Worm (Caenorhabditis elegans) whole organism, early embryonic: Measurements from ENCODE around the gene gyf-1.

Experiments used
- aly-1 ChIP-seq: sonication (generic microtip); optimal IDR thresholded peaks from 2 replicates; lab custom pipeline; 2016; ENCODE audit warnings: missing genetic modification characterization, missing compliant biosample characterization
- ama-1 ChIP-seq: fragments of 150-350 bp; optimal IDR thresholded peaks from 2 replicates; lab custom pipeline; 2014
- hnd-1 ChIP-seq: sonication (generic microtip); optimal IDR thresholded peaks from 2 replicates; lab custom pipeline; 2016; ENCODE audit warnings: missing genetic modification characterization, missing compliant biosample characterization
- pes-1 ChIP-seq: fragments of 200-800 bp; sonication (Bioruptor generic); IDR thresholded peaks from 2 replicates; pipeline ENCODE4 v1.3.6; 2022; ENCODE audit warnings: missing genetic modification reagents, missing genetic modification characterization, missing compliant biosample characterization

DNA sequence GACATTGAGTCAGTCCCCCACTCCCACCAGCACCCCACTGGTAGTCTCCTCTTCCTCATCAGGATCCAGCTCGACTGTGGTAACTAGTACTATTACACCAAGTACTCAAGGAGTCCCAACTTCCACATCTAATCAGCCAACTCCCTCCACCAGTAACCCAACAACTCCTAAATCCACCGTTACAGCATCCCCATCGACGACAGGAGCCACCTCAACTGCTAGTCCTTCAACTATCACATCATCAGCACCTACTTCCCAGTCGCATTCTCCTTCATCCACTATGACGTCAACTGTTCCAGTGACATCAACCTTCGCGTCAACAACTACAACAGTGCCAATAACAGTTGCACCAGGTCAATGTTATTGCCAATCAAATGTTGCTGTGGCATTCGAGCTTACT, 15.5 kb upstream of the gyf-1 start:
- TF ChIP-seq pes-1, result no peak
- no peak for TF ChIP-seq ama-1 (lab: Kevin White, UChicago)
- no peak for TF ChIP-seq aly-1 (tag; lab: Kevin White, UChicago)
- no peak for TF ChIP-seq hnd-1 (tag; lab: Kevin White, UChicago)
